Worm (Caenorhabditis elegans): ENCODE measurements around the gene pct-1.

DNA sequence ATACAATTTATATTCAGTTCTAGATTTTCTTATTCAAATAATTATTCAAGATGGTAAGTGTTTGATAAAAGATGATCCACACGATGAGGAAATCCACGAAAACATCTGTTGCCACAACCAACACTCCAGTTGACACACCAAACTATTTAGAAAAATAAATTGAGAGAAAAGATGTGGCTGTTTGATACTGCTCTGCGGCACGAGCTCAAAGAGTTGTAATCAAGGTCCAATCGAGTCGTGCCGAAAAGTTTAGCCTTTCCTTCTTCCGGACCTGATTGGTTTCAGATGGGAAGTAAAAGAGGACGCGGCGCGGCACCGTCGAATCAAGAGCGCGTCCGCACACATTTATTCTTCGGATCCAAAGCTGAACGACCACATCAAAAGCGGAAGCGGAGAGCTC, 39.7 kb upstream of the pct-1 start:
- TF ChIP-seq unc-62 (GFP tag; optimal IDR thresholded peaks at IDR 0.05) (no peak), fos-1 (tag; optimal IDR thresholded peaks at IDR 0.05) (no peak), tbx-2 (tag; optimal IDR thresholded peaks at IDR 0.05) (no peak), ama-1 (optimal IDR thresholded peaks at IDR 0.05) (no peak), elt-2 (tag; optimal IDR thresholded peaks at IDR 0.05) (no peak), mdl-1 (tag; optimal IDR thresholded peaks at IDR 0.05) (no peak), nhr-237 (tag; optimal IDR thresholded peaks at IDR 0.05) (no peak), ceh-16 (tag; optimal IDR thresholded peaks at IDR 0.05) (no peak), nhr-11 (tag; optimal IDR thresholded peaks at IDR 0.05) (no peak)

Measured in whole organism, L3 larva.